Worm (Caenorhabditis elegans) whole organism, L3 larva: ENCODE measurements around the gene srbc-19.

ENCODE experiments used
- ZK546.5 ChIP-seq: sonication (generic microtip); optimal IDR thresholded peaks from 2 replicates; lab custom pipeline; 2017; ENCODE audit warnings: missing biosample characterization, missing genetic modification characterization
- ama-1 ChIP-seq: fragments of 150-350 bp; optimal IDR thresholded peaks from 2 replicates; lab custom pipeline; 2018
- ceh-28 ChIP-seq: fragments of 150-350 bp; optimal IDR thresholded peaks from 2 replicates; lab custom pipeline; 2014; ENCODE audit warnings: missing biosample characterization, missing genetic modification reagents, missing genetic modification characterization
- egl-5 ChIP-seq: fragments of 150-350 bp; optimal IDR thresholded peaks from 2 replicates; lab custom pipeline; 2017; ENCODE audit warnings: missing biosample characterization, missing genetic modification reagents, missing genetic modification characterization, inconsistent platforms
- elt-2 ChIP-seq: sonication (generic microtip); optimal IDR thresholded peaks from 2 replicates; lab custom pipeline; 2016; ENCODE audit warnings: missing genetic modification reagents, mild to moderate bottlenecking, missing genetic modification characterization, missing compliant biosample characterization
- elt-3 ChIP-seq, 3 experiments: fragments of 150-350 bp in 1 of 3; sonication (generic microtip) in 2 of 3; optimal IDR thresholded peaks; 2 replicates in 2 of 3; 4 replicates in 1 of 3; lab custom pipeline; 2014 to 2017; ENCODE audit warnings: missing biosample characterization in 3 of 3, missing genetic modification characterization in 3 of 3
- eor-1 ChIP-seq, 2 experiments: fragments of 150-350 bp; optimal IDR thresholded peaks; 2 replicates each; lab custom pipeline; 2014 to 2018; ENCODE audit warnings: missing biosample characterization in 2 of 2, missing genetic modification characterization in 2 of 2
- fkh-2 ChIP-seq: fragments of 150-350 bp; optimal IDR thresholded peaks from 2 replicates; lab custom pipeline; 2014; ENCODE audit warnings: missing biosample characterization, missing genetic modification reagents, missing genetic modification characterization
- jun-1 ChIP-seq: fragments of 150-350 bp; optimal IDR thresholded peaks from 2 replicates; lab custom pipeline; 2014; ENCODE audit warnings: missing biosample characterization, missing genetic modification reagents, missing genetic modification characterization
- lin-15B ChIP-seq: fragments of 150-350 bp; optimal IDR thresholded peaks from 2 replicates; lab custom pipeline; 2014; ENCODE audit warnings: missing biosample characterization, missing genetic modification characterization
- lin-39 ChIP-seq: fragments of 150-350 bp; optimal IDR thresholded peaks from 2 replicates; lab custom pipeline; 2018; ENCODE audit warnings: missing biosample characterization, missing genetic modification reagents, missing genetic modification characterization
- mdl-1 ChIP-seq: fragments of 150-350 bp; optimal IDR thresholded peaks from 2 replicates; lab custom pipeline; 2014; ENCODE audit warnings: missing biosample characterization, missing genetic modification characterization
- mml-1 ChIP-seq: fragments of 150-350 bp; sonication (generic microtip); optimal IDR thresholded peaks from 3 replicates; lab custom pipeline; 2014; ENCODE audit warnings: missing biosample characterization, missing genetic modification characterization
- nfya-1 ChIP-seq: sonication (generic microtip); optimal IDR thresholded peaks from 2 replicates; lab custom pipeline; 2017; ENCODE audit warnings: missing genetic modification characterization, mild to moderate bottlenecking, missing compliant biosample characterization, antibody characterized with exemption, moderate library complexity; ENCODE audit not compliant: insufficient read depth
- nhr-11 ChIP-seq: fragments of 150-350 bp; optimal IDR thresholded peaks from 2 replicates; lab custom pipeline; 2014; ENCODE audit warnings: missing biosample characterization, missing genetic modification characterization
- nhr-237 ChIP-seq: fragments of 150-350 bp; optimal IDR thresholded peaks from 2 replicates; lab custom pipeline; 2014; ENCODE audit warnings: missing biosample characterization, missing genetic modification characterization
- nhr-28 ChIP-seq: fragments of 150-350 bp; optimal IDR thresholded peaks from 2 replicates; lab custom pipeline; 2014; ENCODE audit warnings: missing biosample characterization, missing genetic modification characterization
- nhr-67 ChIP-seq: fragments of 150-350 bp; optimal IDR thresholded peaks from 2 replicates; lab custom pipeline; 2014; ENCODE audit warnings: missing biosample characterization, missing genetic modification characterization
- nhr-77 ChIP-seq: fragments of 150-350 bp; optimal IDR thresholded peaks from 2 replicates; lab custom pipeline; 2014; ENCODE audit warnings: missing biosample characterization, missing genetic modification characterization
- pha-4 ChIP-seq: fragments of 150-350 bp; optimal IDR thresholded peaks from 2 replicates; lab custom pipeline; 2014; ENCODE audit warnings: missing biosample characterization, missing genetic modification reagents, missing genetic modification characterization
- pqm-1 ChIP-seq: fragments of 150-350 bp; optimal IDR thresholded peaks from 2 replicates; lab custom pipeline; 2017; ENCODE audit warnings: missing biosample characterization, missing genetic modification characterization, inconsistent platforms
- sea-2 ChIP-seq: fragments of 150-350 bp; sonication (generic microtip); optimal IDR thresholded peaks from 4 replicates; lab custom pipeline; 2014; ENCODE audit warnings: missing biosample characterization, missing genetic modification reagents, missing genetic modification characterization
- skn-1 ChIP-seq: fragments of 150-350 bp; optimal IDR thresholded peaks from 2 replicates; lab custom pipeline; 2014; ENCODE audit warnings: missing biosample characterization, missing genetic modification characterization
- snpc-4 ChIP-seq: fragments of 150-350 bp; optimal IDR thresholded peaks from 2 replicates; lab custom pipeline; 2014; ENCODE audit warnings: missing biosample characterization, missing genetic modification characterization
- zag-1 ChIP-seq: fragments of 150-350 bp; optimal IDR thresholded peaks from 2 replicates; lab custom pipeline; 2014; ENCODE audit warnings: missing biosample characterization, missing genetic modification characterization
- ztf-4 ChIP-seq: fragments of 150-350 bp; optimal IDR thresholded peaks from 2 replicates; lab custom pipeline; 2014; ENCODE audit warnings: missing biosample characterization, missing genetic modification characterization

The srbc-19 gene

DNA sequence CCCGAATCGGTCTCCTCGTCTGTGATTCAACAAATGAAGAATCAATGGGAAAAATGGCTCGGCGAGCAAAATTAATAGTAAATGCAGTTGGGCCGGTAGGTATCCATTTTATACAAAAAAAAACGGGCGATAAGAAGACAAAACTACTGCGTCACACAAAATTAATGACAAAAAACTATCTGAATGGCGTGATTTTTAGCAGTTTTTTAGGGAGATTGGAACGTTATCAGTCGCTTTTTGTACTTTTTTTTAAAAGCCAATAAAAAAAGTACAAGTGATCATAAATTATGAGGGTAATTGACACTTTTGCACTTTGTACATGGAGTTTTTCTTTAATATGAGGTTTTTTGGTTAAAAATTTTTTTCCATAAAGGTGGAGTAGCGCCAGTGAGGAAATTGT is 43.4 kb downstream of the srbc-19 start:
- TF ChIP-seq sea-2 (GFP tag; lab: Kevin White, UChicago) (no peak), ZK546.5 (tag; lab: Kevin White, UChicago) (no peak), elt-2 (peak; percentile 84), pqm-1 (tag; lab: Kevin White, UChicago) (peak; percentile 72), ceh-28 (tag; lab: Kevin White, UChicago) (no peak)
- TF ChIP-seq, all 47 proteins: peak for 2

DNA sequence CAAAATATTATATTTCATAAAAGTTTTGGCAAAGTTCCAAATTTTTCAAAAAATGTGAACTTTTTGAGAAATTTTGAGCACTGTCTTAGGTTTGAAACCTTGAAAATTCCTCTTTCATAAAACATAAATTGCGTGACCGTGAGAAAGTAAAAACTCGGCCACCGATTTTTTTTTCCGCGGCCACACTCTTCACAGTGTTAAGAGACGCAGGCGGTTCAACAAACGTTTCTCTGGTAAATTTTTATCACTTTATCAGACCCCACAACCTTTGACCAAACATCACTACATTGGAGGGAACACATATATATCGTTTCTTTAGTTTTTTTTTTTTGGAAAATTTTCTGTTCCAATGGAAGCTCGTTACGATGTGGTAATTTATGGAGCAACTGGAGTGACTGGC is 44.1 kb downstream of the srbc-19 start, which contains the start of gene F22F7.2:
TSS of gene F22F7.2 (plus strand) at position 266 of the 400 bp plus-strand sequence.
- TF ChIP-seq pha-4 (tag; lab: Kevin White, UChicago) (no peak), nfya-1 (peak; percentile 3), nhr-77 (tag; lab: Kevin White, UChicago) (no peak), pqm-1 (tag; lab: Kevin White, UChicago) (peak; percentile 31), egl-5 (tag; lab: Kevin White, UChicago) (no peak), nhr-11 (no peak), elt-2 (peak; percentile 52), mdl-1 (tag; lab: Kevin White, UChicago) (no peak), mml-1 (tag; lab: Kevin White, UChicago) (no peak), zag-1 (tag; lab: Kevin White, UChicago) (no peak), ztf-4 (no peak), fkh-2 (tag; lab: Kevin White, UChicago) (no peak), lin-39 (no peak)

DNA sequence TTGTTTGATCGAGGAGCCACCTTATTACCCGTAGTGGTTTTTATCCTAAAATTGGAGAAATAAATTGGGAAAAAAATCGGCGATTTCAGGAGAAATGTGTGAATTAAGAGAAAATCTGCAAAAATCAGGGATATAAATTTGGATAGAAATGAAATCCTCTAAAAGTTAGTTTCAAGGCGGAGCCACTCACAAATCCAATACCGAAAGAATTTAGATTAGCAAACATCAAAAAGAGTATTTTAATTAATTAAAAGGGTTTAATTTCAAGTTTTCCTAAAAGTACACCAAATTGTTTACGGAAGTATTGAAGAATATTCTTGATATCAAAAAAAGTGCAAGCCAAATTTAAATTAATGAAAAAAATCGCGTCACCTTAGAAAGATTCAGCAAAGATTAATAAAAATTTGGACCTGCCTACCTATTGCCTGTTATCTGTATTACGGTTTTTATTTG is 44.6 kb downstream of the srbc-19 start, which contains the start of gene F22F7.8:
TSS of gene F22F7.8 (minus strand) at position 51 of the 453 bp plus-strand sequence.
- TF ChIP-seq skn-1 (tag; lab: Kevin White, UChicago): no peak
- no peak for TF ChIP-seq ama-1 (lab: Kevin White, UChicago)

DNA sequence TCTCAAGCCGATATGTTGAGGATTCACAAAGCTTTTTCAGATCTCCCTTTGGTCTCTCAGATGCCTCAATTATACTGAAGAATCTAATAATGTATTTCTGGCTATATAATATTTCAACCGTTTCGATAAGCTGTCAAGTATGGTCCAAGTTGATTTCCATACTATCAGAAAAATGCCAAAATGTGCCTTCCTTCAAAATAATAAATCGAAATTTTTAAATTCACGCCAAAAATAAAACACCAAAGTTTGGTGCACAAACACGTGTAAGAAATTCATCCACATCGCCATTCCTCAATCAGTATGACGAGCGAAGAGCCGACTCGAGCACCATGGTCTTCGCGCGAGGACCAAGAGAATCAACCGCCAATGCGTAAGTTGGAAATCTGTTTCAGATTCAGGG is 47.0 kb downstream of the srbc-19 start, which contains the start of gene F22F7.11:
TSS of gene F22F7.11 (plus strand) at position 301 of the 400 bp plus-strand sequence.
- TF ChIP-seq pha-4 (tag; lab: Kevin White, UChicago): no peak

DNA sequence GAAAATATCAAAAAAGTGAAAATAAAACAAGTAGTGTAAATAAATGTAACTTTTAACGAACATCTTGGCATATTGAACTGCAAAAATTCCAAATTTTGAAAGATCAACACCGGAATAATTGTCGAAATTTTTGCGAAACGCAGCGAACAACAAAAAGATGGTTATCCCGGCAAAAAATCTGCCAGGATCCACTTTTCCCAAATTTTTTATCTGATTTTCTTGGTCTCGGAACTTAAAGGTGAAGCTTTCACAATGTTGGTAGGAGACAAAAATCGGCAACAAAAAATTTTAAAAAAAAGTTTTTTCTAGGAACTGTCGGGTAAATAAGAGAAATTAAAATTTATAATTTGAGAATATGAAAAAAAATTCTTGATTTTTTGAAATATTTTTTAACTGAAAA is 48.0 kb downstream of the srbc-19 start, which contains the start of gene bgnt-1.2:
TSS of gene bgnt-1.2 (minus strand) at position 101 of the 400 bp plus-strand sequence.
- no peak for TF ChIP-seq nhr-77 (tag; lab: Kevin White, UChicago)
- TF ChIP-seq eor-1 (tag; optimal IDR thresholded peaks at IDR 0.05; lab: Kevin White, UChicago): no peak
- no peak for TF ChIP-seq nhr-67
- no peak for TF ChIP-seq nhr-237 (tag; lab: Kevin White, UChicago)
- TF ChIP-seq nhr-28 (tag; lab: Kevin White, UChicago): no peak
- TF ChIP-seq lin-15B (tag; lab: Kevin White, UChicago): no peak
- no peak for TF ChIP-seq jun-1 (tag; lab: Kevin White, UChicago)
- no peak for TF ChIP-seq fkh-2 (tag; lab: Kevin White, UChicago)
- no peak for TF ChIP-seq elt-3 (tag; optimal IDR thresholded peaks at IDR 0.05; lab: Kevin White, UChicago)
- no peak for TF ChIP-seq mdl-1 (tag; lab: Kevin White, UChicago)
- TF ChIP-seq ztf-4: no peak
- TF ChIP-seq skn-1 (tag; lab: Kevin White, UChicago): no peak
- TF ChIP-seq snpc-4 (tag; lab: Kevin White, UChicago): no peak
